Worm (Caenorhabditis elegans): Measurements from ENCODE around the gene hen-1.

DNA sequence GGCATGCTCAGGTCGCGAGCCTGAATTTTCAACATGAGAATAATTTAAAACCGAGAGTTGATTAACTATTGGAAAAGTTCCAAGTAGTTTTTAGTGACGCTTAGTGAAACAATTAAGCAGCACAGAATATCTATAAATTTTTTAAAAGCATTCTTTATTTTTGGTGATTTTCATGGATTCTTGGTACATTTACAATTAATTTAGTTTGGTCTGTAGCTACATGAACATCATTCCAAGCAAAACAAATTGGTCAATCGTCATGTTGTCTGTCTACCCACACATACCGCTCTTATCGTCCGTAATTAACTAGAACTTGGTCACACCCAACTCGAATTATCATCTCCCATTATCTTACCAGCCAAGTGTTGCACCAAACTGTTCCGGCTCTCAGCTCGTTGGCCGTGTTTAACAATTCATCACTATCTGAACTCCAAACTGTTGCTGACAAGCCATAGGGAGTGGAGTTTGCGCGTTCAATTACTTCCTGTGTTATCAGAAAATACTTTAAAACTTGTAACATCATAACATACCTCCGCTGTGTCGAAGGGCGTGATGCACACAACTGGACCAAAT is 24.0 kb upstream of the hen-1 start:
- no peak for TF ChIP-seq flt-1 (GFP tag; IDR thresholded peaks at IDR 0.05)
- no peak for TF ChIP-seq B0310.2 (tag; optimal IDR thresholded peaks at IDR 0.05)
- no peak for TF ChIP-seq ama-1 (optimal IDR thresholded peaks at IDR 0.05)
- no peak for TF ChIP-seq tra-4 (tag; optimal IDR thresholded peaks at IDR 0.05)
- no peak for TF ChIP-seq tbx-37 (GFP tag; conservative IDR thresholded peaks at IDR 0.05)
- TF ChIP-seq ceh-36 (tag; optimal IDR thresholded peaks at IDR 0.05) = no peak
- TF ChIP-seq scrt-1 (GFP tag; IDR thresholded peaks at IDR 0.05) = no peak
- no peak for TF ChIP-seq pes-1 (GFP tag; IDR thresholded peaks at IDR 0.05)
- no peak for TF ChIP-seq F13C5.2 (tag; optimal IDR thresholded peaks at IDR 0.05)
